Worm (Caenorhabditis elegans) whole organism, young adult: Measurements from ENCODE around the gene unc-132.

Experiments used
- B0336.3 ChIP-seq: fragments of 200-800 bp; sonication (Bioruptor generic); IDR thresholded peaks from 2 replicates; pipeline ENCODE4 v1.3.6; 2022; ENCODE audit warnings: missing genetic modification characterization, missing compliant biosample characterization
- F33H1.4 ChIP-seq: fragments of 200-800 bp; sonication (Bioruptor generic); IDR thresholded peaks from 2 replicates; pipeline ENCODE4 v1.3.6; 2022; ENCODE audit warnings: missing genetic modification reagents, missing genetic modification characterization, missing compliant biosample characterization
- F39B2.1 ChIP-seq: fragments of 200-800 bp; sonication (Bioruptor generic); IDR thresholded peaks from 2 replicates; pipeline ENCODE4 v1.3.6; 2022; ENCODE audit warnings: missing genetic modification reagents, missing genetic modification characterization, missing compliant biosample characterization
- F55B11.4 ChIP-seq: sonication (generic microtip); optimal IDR thresholded peaks from 2 replicates; lab custom pipeline; 2016; ENCODE audit warnings: missing compliant biosample characterization, missing genetic modification characterization, borderline replicate concordance; ENCODE audit not compliant: insufficient read depth
- K12H6.12 ChIP-seq: fragments of 200-800 bp; sonication (Bioruptor generic); optimal IDR thresholded peaks from 2 replicates; lab custom pipeline; 2018; ENCODE audit warnings: mild to moderate bottlenecking, missing genetic modification characterization, missing compliant biosample characterization
- Y53G8AR.9 ChIP-seq: fragments of 200-800 bp; sonication (Bioruptor generic); conservative IDR thresholded peaks from 2 replicates; pipeline ENCODE4 v1.3.6; 2022; ENCODE audit warnings: missing genetic modification reagents, missing genetic modification characterization, missing compliant biosample characterization
- Y67H2A.10 ChIP-seq: fragments of 200-800 bp; sonication (Bioruptor generic); conservative IDR thresholded peaks from 2 replicates; pipeline ENCODE4 v1.3.6; 2022; ENCODE audit warnings: missing genetic modification reagents, missing genetic modification characterization, missing compliant biosample characterization
- aptf-3 ChIP-seq: fragments of 200-800 bp; sonication (Bioruptor generic); IDR thresholded peaks from 2 replicates; pipeline ENCODE4 v1.3.6; 2022; ENCODE audit warnings: missing genetic modification characterization, missing compliant biosample characterization
- athp-1 ChIP-seq: sonication (generic microtip); optimal IDR thresholded peaks from 2 replicates; lab custom pipeline; 2017; ENCODE audit warnings: mild to moderate bottlenecking, missing genetic modification characterization, missing compliant biosample characterization
- attf-6 ChIP-seq: fragments of 200-800 bp; sonication (Bioruptor generic); IDR thresholded peaks from 2 replicates; pipeline ENCODE4 v1.3.6; 2022; ENCODE audit warnings: missing genetic modification reagents, missing genetic modification characterization, missing compliant biosample characterization
- cebp-2 ChIP-seq: fragments of 200-800 bp; sonication (Bioruptor generic); IDR thresholded peaks from 2 replicates; pipeline ENCODE4 v1.3.6; 2022; ENCODE audit warnings: missing genetic modification characterization, missing compliant biosample characterization
- ceh-40 ChIP-seq: fragments of 200-800 bp; sonication (Bioruptor generic); IDR thresholded peaks from 2 replicates; pipeline ENCODE4 v1.3.6; 2022; ENCODE audit warnings: missing genetic modification characterization, missing compliant biosample characterization
- efl-1 ChIP-seq: fragments of 150-350 bp; optimal IDR thresholded peaks from 2 replicates; lab custom pipeline; 2014; ENCODE audit warnings: missing biosample characterization, missing genetic modification reagents, missing genetic modification characterization
- egrh-3 ChIP-seq: fragments of 200-800 bp; sonication (Bioruptor generic); IDR thresholded peaks from 2 replicates; pipeline ENCODE4 v1.3.6; 2022; ENCODE audit warnings: missing genetic modification reagents, missing genetic modification characterization, missing compliant biosample characterization
- ets-4 ChIP-seq: fragments of 200-800 bp; sonication (Bioruptor generic); optimal IDR thresholded peaks from 2 replicates; lab custom pipeline; 2018; ENCODE audit warnings: mild to moderate bottlenecking, missing genetic modification characterization, missing compliant biosample characterization
- gei-17 ChIP-seq: fragments of 200-800 bp; sonication (Bioruptor generic); optimal IDR thresholded peaks from 2 replicates; lab custom pipeline; 2018; ENCODE audit warnings: mild to moderate bottlenecking, missing genetic modification characterization, missing compliant biosample characterization
- hmg-1.2 ChIP-seq: fragments of 200-800 bp; sonication (Bioruptor generic); IDR thresholded peaks from 2 replicates; pipeline ENCODE4 v1.3.6; 2022; ENCODE audit warnings: missing genetic modification reagents, missing genetic modification characterization, missing compliant biosample characterization
- hrde-1 ChIP-seq: sonication (generic microtip); optimal IDR thresholded peaks from 2 replicates; lab custom pipeline; 2016; ENCODE audit warnings: missing genetic modification characterization, mild to moderate bottlenecking, missing compliant biosample characterization, moderate library complexity, missing genotype, missing genetic modification reagents, borderline replicate concordance
- hsf-1 ChIP-seq: fragments of 200-800 bp; sonication (Bioruptor generic); IDR thresholded peaks from 2 replicates; pipeline ENCODE4 v1.3.6; 2022; ENCODE audit warnings: missing genetic modification reagents, missing genetic modification characterization, missing compliant biosample characterization
- lag-1 ChIP-seq: fragments of 200-800 bp; sonication (Bioruptor generic); IDR thresholded peaks from 2 replicates; pipeline ENCODE4 v1.3.6; 2022; ENCODE audit warnings: missing genetic modification reagents, missing genetic modification characterization, missing compliant biosample characterization
- let-607 ChIP-seq, 2 experiments: fragments of 200-800 bp in 1 of 2; sonication (Bioruptor generic) in 1 of 2; sonication (generic microtip) in 1 of 2; optimal IDR thresholded peaks; 2 replicates each; lab custom pipeline; 2016 to 2018; ENCODE audit warnings: mild to moderate bottlenecking in 2 of 2, missing compliant biosample characterization in 2 of 2, missing genetic modification characterization in 2 of 2, moderate library complexity in 2 of 2, missing genotype in 1 of 2
- lin-40 ChIP-seq: sonication (generic microtip); optimal IDR thresholded peaks from 2 replicates; lab custom pipeline; 2016; ENCODE audit warnings: missing genetic modification characterization, mild to moderate bottlenecking, missing compliant biosample characterization, missing genotype, missing genetic modification reagents
- lin-54 ChIP-seq: fragments of 200-800 bp; sonication (Bioruptor generic); optimal IDR thresholded peaks from 2 replicates; lab custom pipeline; 2018; ENCODE audit warnings: mild to moderate bottlenecking, missing genetic modification characterization, missing compliant biosample characterization
- madf-8 ChIP-seq: fragments of 200-800 bp; sonication (Bioruptor generic); conservative IDR thresholded peaks from 2 replicates; pipeline ENCODE4 v1.3.6; 2022; ENCODE audit warnings: missing genetic modification reagents, missing genetic modification characterization, missing compliant biosample characterization
- nhr-179 ChIP-seq: sonication (generic microtip); optimal IDR thresholded peaks from 2 replicates; lab custom pipeline; 2016; ENCODE audit warnings: mild to moderate bottlenecking, missing genetic modification characterization, missing compliant biosample characterization
- nhr-27 ChIP-seq: fragments of 200-800 bp; sonication (Bioruptor generic); optimal IDR thresholded peaks from 2 replicates; lab custom pipeline; 2018; ENCODE audit warnings: mild to moderate bottlenecking, missing genetic modification characterization, moderate library complexity, missing compliant biosample characterization
- nhr-80 ChIP-seq: sonication (generic microtip); optimal IDR thresholded peaks from 2 replicates; lab custom pipeline; 2016; ENCODE audit warnings: missing genetic modification characterization, missing compliant biosample characterization
- nhr-90 ChIP-seq: sonication (generic microtip); optimal IDR thresholded peaks from 2 replicates; lab custom pipeline; 2016; ENCODE audit warnings: missing genotype, mild to moderate bottlenecking, missing genetic modification characterization, missing compliant biosample characterization
- pbrm-1 ChIP-seq: fragments of 200-800 bp; sonication (Bioruptor generic); IDR thresholded peaks from 2 replicates; pipeline ENCODE4 v1.3.6; 2022; ENCODE audit warnings: missing genetic modification reagents, missing genetic modification characterization, missing compliant biosample characterization
- rcor-1 ChIP-seq: fragments of 200-800 bp; sonication (Bioruptor generic); IDR thresholded peaks from 2 replicates; pipeline ENCODE4 v1.3.6; 2022; ENCODE audit warnings: missing genetic modification reagents, missing genetic modification characterization, missing compliant biosample characterization
- somi-1 ChIP-seq: fragments of 200-800 bp; sonication (Bioruptor generic); optimal IDR thresholded peaks from 2 replicates; lab custom pipeline; 2018; ENCODE audit warnings: mild to moderate bottlenecking, missing genetic modification characterization, missing compliant biosample characterization
- zim-3 ChIP-seq: sonication (generic microtip); optimal IDR thresholded peaks from 2 replicates; lab custom pipeline; 2017; ENCODE audit warnings: mild to moderate bottlenecking, missing genetic modification characterization, moderate library complexity, missing compliant biosample characterization
- ztf-18 ChIP-seq: sonication (generic microtip); optimal IDR thresholded peaks from 2 replicates; lab custom pipeline; 2016; ENCODE audit warnings: missing genotype, mild to moderate bottlenecking, missing genetic modification characterization, missing compliant biosample characterization
- ztf-28 ChIP-seq: fragments of 200-800 bp; sonication (Bioruptor generic); IDR thresholded peaks from 2 replicates; pipeline ENCODE4 v1.3.6; 2022; ENCODE audit warnings: missing genetic modification reagents, missing genetic modification characterization, missing compliant biosample characterization

Gene unc-132

DNA sequence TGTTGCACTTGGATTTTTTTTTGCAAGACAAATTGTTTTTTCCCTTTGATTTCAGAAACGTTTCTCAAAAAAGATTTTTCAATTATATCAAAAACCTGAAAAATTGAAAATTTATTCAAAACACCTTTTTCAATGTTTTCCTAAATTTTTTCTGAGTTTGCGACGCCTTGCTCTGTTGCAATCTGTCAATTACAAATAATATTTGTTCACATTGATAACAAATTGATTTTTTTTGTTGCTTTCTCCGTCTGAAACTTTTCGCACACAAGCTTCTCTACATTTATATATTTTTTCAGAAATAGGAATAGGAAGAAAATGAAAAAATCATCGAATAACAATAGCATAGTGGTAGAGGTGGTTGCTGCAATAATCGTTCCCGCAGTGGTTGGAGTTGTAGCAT, 18.4 kb upstream of the unc-132 start, which contains the start of gene Y39H10B.2:
Y39H10B.2 (plus strand) TSS at position 301 of the 400 bp plus-strand sequence.
- TF ChIP-seq nhr-80 (tag; lab: Kevin White, UChicago) (peak; percentile 58), somi-1 (GFP tag; lab: Kevin White, UChicago) (no peak)

DNA sequence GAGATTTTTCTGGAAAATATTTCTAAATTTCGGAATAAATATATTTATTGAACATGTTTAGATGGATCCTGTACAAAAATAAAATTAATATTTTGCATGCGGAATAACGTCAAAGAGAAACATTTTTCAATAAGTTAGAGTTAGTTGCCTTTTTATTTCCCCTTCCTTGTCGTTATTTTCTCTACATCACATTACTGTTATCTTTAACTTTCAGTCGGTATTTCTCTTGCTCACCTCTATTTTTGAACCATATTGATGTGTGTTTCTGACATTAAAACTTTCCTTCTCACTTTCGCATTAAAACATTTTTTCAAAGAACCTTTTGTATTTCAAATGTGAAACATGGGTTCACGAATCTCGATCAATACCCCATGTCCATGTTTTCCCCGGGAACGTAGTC, 16.4 kb upstream of the unc-132 start, which contains the start of gene Y39H10B.3:
Y39H10B.3 (plus strand) TSS at position 301 of the 400 bp plus-strand sequence.
- no peak for TF ChIP-seq athp-1 (tag; lab: Kevin White, UChicago)
- TF ChIP-seq nhr-27 (tag; lab: Kevin White, UChicago): no peak
- TF ChIP-seq efl-1 (GFP tag; lab: Kevin White, UChicago): no peak
- TF ChIP-seq F55B11.4 (tag; lab: Kevin White, UChicago): no peak
- no peak for TF ChIP-seq madf-8 (GFP tag; lab: Robert Waterston, UW)
- no peak for TF ChIP-seq ceh-40 (GFP tag; lab: Robert Waterston, UW)
- TF ChIP-seq hmg-1.2: no peak
- TF ChIP-seq ztf-18 (tag; lab: Kevin White, UChicago): no peak
- no peak for TF ChIP-seq cebp-2 (GFP tag; lab: Robert Waterston, UW)
- no peak for TF ChIP-seq hsf-1 (GFP tag; lab: Robert Waterston, UW)
- TF ChIP-seq B0336.3 (GFP tag; lab: Robert Waterston, UW): no peak
- TF ChIP-seq aptf-3 (GFP tag; lab: Robert Waterston, UW): no peak
- no peak for TF ChIP-seq nhr-90 (tag; lab: Kevin White, UChicago)
- TF ChIP-seq egrh-3 (GFP tag; lab: Robert Waterston, UW): no peak
- no peak for TF ChIP-seq lin-40
- no peak for TF ChIP-seq gei-17 (GFP tag; lab: Kevin White, UChicago)
- no peak for TF ChIP-seq lin-54 (GFP tag; lab: Kevin White, UChicago)
- no peak for TF ChIP-seq rcor-1 (GFP tag; lab: Robert Waterston, UW)
- TF ChIP-seq nhr-179 (tag; lab: Kevin White, UChicago): no peak
- no peak for TF ChIP-seq pbrm-1 (GFP tag; lab: Robert Waterston, UW)

DNA sequence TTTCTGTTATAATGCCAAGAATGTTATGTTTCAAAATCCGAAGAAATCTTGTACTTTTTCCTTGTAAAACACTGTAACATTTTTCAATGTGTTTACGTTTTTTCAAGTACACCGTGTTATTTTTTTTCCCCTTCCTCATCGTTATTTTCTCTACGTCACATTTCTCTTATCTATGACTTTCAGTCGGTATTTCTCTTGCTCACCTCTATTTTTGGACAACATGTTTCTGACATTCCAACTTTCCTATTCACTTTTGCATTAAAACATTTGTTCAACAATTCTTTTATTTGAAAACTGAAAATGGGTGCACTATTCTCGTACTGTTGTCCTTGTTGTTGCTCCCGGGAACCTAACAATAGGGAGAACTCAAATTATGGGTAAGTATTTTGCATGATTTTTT, 13.8 kb upstream of the unc-132 start, which contains the start of gene pals-33:
pals-33 (plus strand) TSS at position 301 of the 400 bp plus-strand sequence.
- TF ChIP-seq K12H6.12: no peak
- no peak for TF ChIP-seq hsf-1 (GFP tag; lab: Robert Waterston, UW)
- TF ChIP-seq Y67H2A.10 (GFP tag; lab: Robert Waterston, UW): no peak
- no peak for TF ChIP-seq let-607 (tag; optimal IDR thresholded peaks at IDR 0.05; lab: Kevin White, UChicago)
- TF ChIP-seq B0336.3 (GFP tag; lab: Robert Waterston, UW): no peak

DNA sequence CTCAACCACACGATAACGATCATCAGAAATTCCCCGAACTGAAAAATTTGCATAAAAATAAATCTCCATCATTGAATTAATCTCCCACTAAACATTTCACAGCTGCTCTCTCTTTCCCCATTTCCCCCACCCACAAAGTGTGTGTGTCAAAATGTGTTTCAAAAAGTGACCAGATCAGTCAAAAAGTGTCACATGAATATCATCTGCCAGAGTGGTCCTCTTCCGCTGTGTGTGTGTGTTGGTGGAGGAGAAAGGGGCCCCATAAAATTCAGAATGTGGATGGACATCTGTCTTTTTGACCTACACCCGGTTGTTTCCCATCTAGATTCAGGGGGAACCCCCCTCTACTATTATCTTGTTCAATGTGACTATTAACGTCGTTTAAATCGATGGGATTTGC, 9.7 kb upstream of the unc-132 start:
- no peak for TF ChIP-seq F33H1.4 (GFP tag; lab: Robert Waterston, UW)
- TF ChIP-seq hrde-1 (tag; lab: Kevin White, UChicago): no peak
- TF ChIP-seq zim-3 (tag; lab: Kevin White, UChicago): no peak
- TF ChIP-seq lag-1 (GFP tag; lab: Robert Waterston, UW): no peak
- no peak for TF ChIP-seq ztf-18 (tag; lab: Kevin White, UChicago)
- no peak for TF ChIP-seq attf-6 (GFP tag; lab: Robert Waterston, UW)
- TF ChIP-seq F39B2.1 (GFP tag; lab: Robert Waterston, UW): no peak
- no peak for TF ChIP-seq aptf-3 (GFP tag; lab: Robert Waterston, UW)
- no peak for TF ChIP-seq Y53G8AR.9 (GFP tag; lab: Robert Waterston, UW)
- no peak for TF ChIP-seq ztf-28 (GFP tag; lab: Robert Waterston, UW)
- no peak for TF ChIP-seq ets-4
